Worm (Caenorhabditis elegans): Measurements from ENCODE around the gene fbxa-71.

DNA sequence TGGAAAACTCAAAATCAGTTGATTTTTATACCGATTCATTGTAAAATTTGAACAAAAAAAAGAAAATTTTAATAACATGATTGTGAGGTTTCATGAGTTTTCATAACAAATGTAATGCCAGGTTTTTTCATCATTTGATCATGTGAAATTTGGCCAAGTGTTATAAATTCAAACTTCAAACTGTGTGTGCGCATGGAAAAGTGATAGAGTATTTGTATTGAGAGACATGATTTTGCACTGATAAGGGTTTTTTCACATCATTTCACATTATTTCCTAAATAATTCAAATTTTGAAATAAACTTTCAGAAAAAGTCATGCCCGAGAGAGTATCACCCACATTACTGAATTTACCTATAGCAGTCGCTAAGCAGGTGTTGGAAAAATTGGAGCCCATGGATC, 35.5 kb downstream of the fbxa-71 start, which contains the start of gene fbxa-219:
- TF ChIP-seq skn-1 (tag; optimal IDR thresholded peaks at IDR 0.05) (no peak), spr-1 (tag; optimal IDR thresholded peaks at IDR 0.05) (no peak), Y75B8A.6 (GFP tag; IDR thresholded peaks at IDR 0.05) (no peak), nhr-6 (tag; optimal IDR thresholded peaks at IDR 0.05) (no peak), ztf-11 (tag; optimal IDR thresholded peaks at IDR 0.05) (no peak), pha-4 (GFP tag; IDR thresholded peaks at IDR 0.05) (no peak), pha-4 (tag; optimal IDR thresholded peaks at IDR 0.05) (no peak), lsy-2 (tag; optimal IDR thresholded peaks at IDR 0.05) (no peak), pqm-1 (tag; optimal IDR thresholded peaks at IDR 0.05) (peak; percentile 78), nhr-28 (tag; optimal IDR thresholded peaks at IDR 0.05) (peak; percentile 35)

Data from whole organism, L4 larva.